Fruit fly (Drosophila melanogaster) whole organism, embryonic: ENCODE data around the gene cu.

Source experiments
- BtbVII ChIP-seq: fragments of 200-800 bp; sonication (Bioruptor generic); optimal IDR thresholded peaks from 3 replicates; lab custom pipeline; 2017; ENCODE audit warnings: missing biosample characterization, mild to moderate bottlenecking, missing genetic modification characterization
- C15 ChIP-seq: fragments of 200-800 bp; sonication (Bioruptor generic); IDR thresholded peaks from 3 replicates; pipeline ENCODE4 v1.3.6; 2022; ENCODE audit warnings: missing biosample characterization, missing genetic modification characterization
- CG10147 ChIP-seq: fragments of 200-800 bp; sonication (Bioruptor generic); optimal IDR thresholded peaks from 2 replicates; lab custom pipeline; 2019; ENCODE audit warnings: missing biosample characterization, mild to moderate bottlenecking, missing genetic modification characterization, moderate library complexity
- CG11093 ChIP-seq: fragments of 200-800 bp; sonication (Bioruptor generic); IDR thresholded peaks from 3 replicates; pipeline ENCODE4 v1.3.6; 2022; ENCODE audit warnings: missing biosample characterization, missing genetic modification characterization
- CG1233 ChIP-seq: fragments of 200-800 bp; sonication (Bioruptor generic); optimal IDR thresholded peaks from 4 replicates; lab custom pipeline; 2018; ENCODE audit warnings: missing biosample characterization, mild to moderate bottlenecking, missing genetic modification characterization
- CG12769 ChIP-seq: fragments of 200-800 bp; sonication (Bioruptor generic); optimal IDR thresholded peaks from 2 replicates; lab custom pipeline; 2019; ENCODE audit warnings: missing biosample characterization, mild to moderate bottlenecking, missing genetic modification characterization, moderate library complexity
- CG17361 ChIP-seq: fragments of 200-800 bp; sonication (Bioruptor generic); IDR thresholded peaks from 3 replicates; pipeline ENCODE4 v1.3.6; 2022; ENCODE audit warnings: missing biosample characterization, missing genetic modification characterization
- CG17912 ChIP-seq: fragments of 200-800 bp; sonication (Bioruptor generic); optimal IDR thresholded peaks from 2 replicates; lab custom pipeline; 2018; ENCODE audit warnings: missing biosample characterization, mild to moderate bottlenecking, missing genetic modification characterization
- CG30403 ChIP-seq: fragments of 200-800 bp; sonication (Bioruptor generic); optimal IDR thresholded peaks from 3 replicates; lab custom pipeline; 2016; ENCODE audit warnings: missing biosample characterization, missing genetic modification characterization
- CG31365 ChIP-seq: fragments of 200-800 bp; sonication (Bioruptor generic); optimal IDR thresholded peaks from 2 replicates; lab custom pipeline; 2018; ENCODE audit warnings: missing biosample characterization, mild to moderate bottlenecking, missing genetic modification characterization
- CG32532 ChIP-seq: fragments of 200-800 bp; sonication (Bioruptor generic); IDR thresholded peaks from 2 replicates; pipeline ENCODE4 v1.3.6; 2022; ENCODE audit warnings: missing biosample characterization, missing genetic modification characterization
- CG33213 ChIP-seq: fragments of 200-800 bp; sonication (Bioruptor generic); optimal IDR thresholded peaks from 3 replicates; lab custom pipeline; 2016; ENCODE audit warnings: missing biosample characterization, missing genetic modification characterization
- CG4820 ChIP-seq: fragments of 200-800 bp; sonication (Bioruptor generic); optimal IDR thresholded peaks from 3 replicates; lab custom pipeline; 2016; ENCODE audit warnings: missing biosample characterization, missing genetic modification characterization
- CG5180 ChIP-seq: fragments of 200-800 bp; sonication (Bioruptor generic); optimal IDR thresholded peaks from 3 replicates; lab custom pipeline; 2017; ENCODE audit warnings: missing biosample characterization, missing genetic modification characterization, mild to moderate bottlenecking, moderate library complexity, missing genetic modification reagents
- CG7839 ChIP-seq: fragments of 200-800 bp; sonication (Bioruptor generic); optimal IDR thresholded peaks from 3 replicates; lab custom pipeline; 2018; ENCODE audit warnings: missing biosample characterization, mild to moderate bottlenecking, missing genetic modification characterization, moderate library complexity
- CG9215 ChIP-seq: fragments of 200-800 bp; sonication (Bioruptor generic); IDR thresholded peaks from 2 replicates; pipeline ENCODE4 v1.3.6; 2022; ENCODE audit warnings: missing biosample characterization, missing genetic modification characterization
- CG9727 ChIP-seq: fragments of 200-800 bp; sonication (Bioruptor generic); optimal IDR thresholded peaks from 3 replicates; lab custom pipeline; 2017; ENCODE audit warnings: missing biosample characterization, mild to moderate bottlenecking, missing genetic modification characterization
- CTCF ChIP-seq: fragments of 200-800 bp; sonication (Bioruptor generic); optimal IDR thresholded peaks from 2 replicates; lab custom pipeline; 2017; ENCODE audit warnings: missing biosample characterization, mild to moderate bottlenecking, missing genetic modification characterization, moderate library complexity
- D ChIP-seq, 2 experiments: fragments of 200-800 bp in 1 of 2; fragments of >200 bp in 1 of 2; sonication (Bioruptor generic) in 1 of 2; optimal IDR thresholded peaks; 2 replicates in 1 of 2; 3 replicates in 1 of 2; lab custom pipeline; 2017; ENCODE audit warnings: mild to moderate bottlenecking in 1 of 2, missing biosample characterization in 1 of 2, missing genetic modification characterization in 1 of 2, missing genetic modification reagents in 1 of 2
- Dad ChIP-seq: fragments of 200-800 bp; sonication (Bioruptor generic); optimal IDR thresholded peaks from 3 replicates; lab custom pipeline; 2016; ENCODE audit warnings: missing biosample characterization, missing genetic modification characterization
- Dek ChIP-seq: fragments of 200-800 bp; sonication (Bioruptor generic); optimal IDR thresholded peaks from 3 replicates; lab custom pipeline; 2019; ENCODE audit warnings: missing biosample characterization, mild to moderate bottlenecking, missing genetic modification characterization, moderate library complexity
- Dll ChIP-seq: fragments of 200-800 bp; sonication (Bioruptor generic); IDR thresholded peaks from 4 replicates; pipeline ENCODE4 v1.3.6; 2022; ENCODE audit warnings: missing biosample characterization, missing genetic modification characterization; ENCODE audit not compliant: partially characterized antibody
- Hmr ChIP-seq: fragments of 200-800 bp; sonication (Bioruptor generic); optimal IDR thresholded peaks from 3 replicates; lab custom pipeline; 2017; ENCODE audit warnings: mild to moderate bottlenecking, missing biosample characterization, missing genetic modification reagents, missing genetic modification characterization
- Optix ChIP-seq: fragments of 200-800 bp; sonication (Bioruptor generic); IDR thresholded peaks from 3 replicates; pipeline ENCODE4 v1.3.6; 2022; ENCODE audit warnings: missing biosample characterization, missing genetic modification characterization
- Sox100B ChIP-seq: fragments of 200-800 bp; sonication (Bioruptor generic); optimal IDR thresholded peaks from 3 replicates; lab custom pipeline; 2018; ENCODE audit warnings: missing biosample characterization, mild to moderate bottlenecking, missing genetic modification characterization
- Tbp ChIP-seq: fragments of >200 bp; optimal IDR thresholded peaks from 2 replicates; lab custom pipeline; 2018; ENCODE audit warnings: missing biosample characterization, missing genetic modification characterization
- Trl ChIP-seq, 3 experiments: fragments of >200 bp in 2 of 3; fragments of 200-800 bp in 1 of 3; sonication (Bioruptor generic) in 1 of 3; optimal IDR thresholded peaks; 2 replicates in 1 of 3; 3 replicates in 2 of 3; lab custom pipeline; 2016 to 2017; ENCODE audit warnings: missing biosample characterization in 1 of 3, missing genetic modification characterization in 1 of 3
- Xrp1 ChIP-seq: fragments of 200-800 bp; sonication (Bioruptor generic); IDR thresholded peaks from 2 replicates; pipeline ENCODE4 v1.3.6; 2022; ENCODE audit warnings: missing biosample characterization, missing genetic modification characterization
- bcd ChIP-seq: fragments of 200-800 bp; sonication (Bioruptor generic); optimal IDR thresholded peaks from 2 replicates; lab custom pipeline; 2017; ENCODE audit warnings: missing biosample characterization, mild to moderate bottlenecking, missing genetic modification characterization
- btn ChIP-seq: fragments of 200-800 bp; sonication (Bioruptor generic); optimal IDR thresholded peaks from 2 replicates; lab custom pipeline; 2016; ENCODE audit warnings: missing biosample characterization, missing genetic modification characterization
- caup ChIP-seq: fragments of 200-800 bp; sonication (Bioruptor generic); optimal IDR thresholded peaks from 3 replicates; lab custom pipeline; 2017; ENCODE audit warnings: missing biosample characterization, mild to moderate bottlenecking, missing genetic modification characterization, moderate library complexity; ENCODE audit not compliant: severe bottlenecking
- dimm ChIP-seq: fragments of 200-800 bp; sonication (Bioruptor generic); IDR thresholded peaks from 2 replicates; pipeline ENCODE4 v1.3.6; 2022; ENCODE audit warnings: missing biosample characterization, missing genetic modification characterization
- dmrt11E ChIP-seq: fragments of 200-800 bp; sonication (Bioruptor generic); optimal IDR thresholded peaks from 3 replicates; lab custom pipeline; 2018; ENCODE audit warnings: missing biosample characterization, mild to moderate bottlenecking, missing genetic modification characterization, moderate library complexity
- dysf ChIP-seq: fragments of 200-800 bp; sonication (Bioruptor generic); IDR thresholded peaks from 3 replicates; pipeline ENCODE4 v1.3.6; 2022; ENCODE audit warnings: missing biosample characterization, missing genetic modification characterization
- fd64A ChIP-seq: fragments of 200-800 bp; sonication (Bioruptor generic); optimal IDR thresholded peaks from 3 replicates; lab custom pipeline; 2018; ENCODE audit warnings: missing biosample characterization, mild to moderate bottlenecking, missing genetic modification characterization
- gem ChIP-seq: fragments of 200-800 bp; sonication (Bioruptor generic); optimal IDR thresholded peaks from 2 replicates; lab custom pipeline; 2019; ENCODE audit warnings: missing biosample characterization, mild to moderate bottlenecking, missing genetic modification characterization, moderate library complexity
- grau ChIP-seq: fragments of 200-800 bp; optimal IDR thresholded peaks from 3 replicates; lab custom pipeline; 2019; ENCODE audit warnings: missing biosample characterization, mild to moderate bottlenecking, missing genetic modification characterization, moderate library complexity
- gro ChIP-seq: fragments of 200-800 bp; sonication (Bioruptor generic); optimal IDR thresholded peaks from 2 replicates; lab custom pipeline; 2016; ENCODE audit warnings: missing biosample characterization, missing genetic modification characterization
- kay ChIP-seq: fragments of 200-800 bp; sonication (Bioruptor generic); optimal IDR thresholded peaks from 2 replicates; lab custom pipeline; 2016; ENCODE audit warnings: missing biosample characterization, missing genetic modification characterization
- lola ChIP-seq, 3 experiments: fragments of >200 bp in 2 of 3; fragments of 200-800 bp in 1 of 3; sonication (Bioruptor generic) in 1 of 3; optimal IDR thresholded peaks; 2 replicates each; lab custom pipeline; 2017 to 2019; ENCODE audit warnings: missing biosample characterization in 3 of 3, missing genetic modification characterization in 3 of 3, mild to moderate bottlenecking in 1 of 3, moderate library complexity in 1 of 3
- mirr ChIP-seq: fragments of 200-800 bp; sonication (Bioruptor generic); optimal IDR thresholded peaks from 3 replicates; lab custom pipeline; 2018; ENCODE audit warnings: missing biosample characterization, mild to moderate bottlenecking, missing genetic modification characterization
- pfk ChIP-seq: fragments of 200-800 bp; sonication (Bioruptor generic); optimal IDR thresholded peaks from 2 replicates; lab custom pipeline; 2018; ENCODE audit warnings: missing biosample characterization, mild to moderate bottlenecking, missing genetic modification characterization, moderate library complexity
- prd ChIP-seq, 3 experiments: fragments of >200 bp in 2 of 3; fragments of 200-800 bp in 1 of 3; sonication (Bioruptor generic) in 1 of 3; optimal IDR thresholded peaks in 2 of 3; IDR thresholded peaks in 1 of 3; 2 replicates in 2 of 3; 3 replicates in 1 of 3; pipeline versions ENCODE4 v1.3.6 to Lab custom; 2017 to 2022; ENCODE audit warnings: missing biosample characterization in 1 of 3, missing genetic modification characterization in 1 of 3
- slbo ChIP-seq: fragments of 200-800 bp; sonication (Bioruptor generic); IDR thresholded peaks from 2 replicates; pipeline ENCODE4 v1.3.6; 2022; ENCODE audit warnings: missing biosample characterization, missing genetic modification characterization
- sob ChIP-seq: fragments of 200-800 bp; sonication (Bioruptor generic); IDR thresholded peaks from 2 replicates; pipeline ENCODE4 v1.3.6; 2022; ENCODE audit warnings: missing biosample characterization, missing genetic modification characterization
- tgo ChIP-seq: fragments of 200-800 bp; sonication (Bioruptor generic); IDR thresholded peaks from 3 replicates; pipeline ENCODE4 v1.3.6; 2022; ENCODE audit warnings: missing biosample characterization, missing genetic modification characterization
- trem ChIP-seq: fragments of 200-800 bp; optimal IDR thresholded peaks from 3 replicates; lab custom pipeline; 2019; ENCODE audit warnings: missing biosample characterization, mild to moderate bottlenecking, missing genetic modification characterization, moderate library complexity

Gene cu

DNA sequence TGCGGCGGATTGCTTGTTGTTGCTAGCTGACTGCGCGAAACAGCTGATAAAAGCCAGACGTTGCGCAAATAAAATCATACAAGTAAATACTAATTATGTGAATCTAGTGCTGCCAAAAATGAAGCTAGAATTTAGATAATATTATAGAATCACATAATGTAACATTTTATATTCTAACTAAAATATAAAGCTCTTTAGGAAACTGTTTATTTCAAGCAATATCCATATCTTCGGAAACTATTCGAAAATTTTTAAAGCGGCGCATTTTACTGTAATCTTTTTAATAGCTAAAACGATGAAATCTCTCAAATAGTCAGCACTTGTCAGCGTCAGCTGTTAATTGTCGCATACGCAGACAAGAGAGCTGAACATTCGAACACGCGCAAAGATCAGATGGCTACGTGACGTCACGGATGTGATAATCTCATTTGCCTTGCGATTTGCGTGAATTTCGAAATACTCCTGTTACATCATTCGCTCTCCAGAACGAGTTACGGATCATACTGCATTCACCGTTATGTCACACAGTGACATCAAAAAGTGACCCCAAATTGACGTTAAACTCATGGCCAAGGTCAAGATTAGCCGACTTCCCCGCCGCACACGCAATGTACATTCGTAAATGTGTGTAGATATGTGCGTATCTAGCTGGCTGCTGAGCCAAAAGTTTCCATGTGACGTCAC, 45.8 kb downstream of the cu start (continued):
- peak; percentile 20 for TF ChIP-seq CG4820 (GFP tag; lab: Kevin White, UChicago)
- TF ChIP-seq pfk, result no peak
- TF ChIP-seq CG1233 (GFP tag; lab: Kevin White, UChicago), result peak; percentile 49
- TF ChIP-seq BtbVII, result peak; percentile 84
- TF ChIP-seq caup (GFP tag; lab: Kevin White, UChicago), result peak; percentile 22
- TF ChIP-seq D (optimal IDR thresholded peaks at IDR 0.05; lab: Kevin White, UChicago), result no peak
- no peak for TF ChIP-seq D (GFP tag; optimal IDR thresholded peaks at IDR 0.05; lab: Kevin White, UChicago)
- 0 out of 3 replicates have a peak, but pooled peaks have one; percentile 27 for TF ChIP-seq tgo (GFP tag; lab: Robert Waterston, UW)
- TF ChIP-seq btn (GFP tag; lab: Kevin White, UChicago), result no peak
- TF ChIP-seq kay (GFP tag; lab: Kevin White, UChicago), result peak; percentile 18
- TF ChIP-seq Dad (GFP tag; lab: Kevin White, UChicago), result no peak
- TF ChIP-seq sob (GFP tag; lab: Robert Waterston, UW), result peak; percentile 55; the same call in 1 of the 2 replicates
- no peak for TF ChIP-seq gem
- TF ChIP-seq lola (GFP tag; optimal IDR thresholded peaks at IDR 0.05; lab: Kevin White, UChicago), result no peak
- peak; percentile 22 for TF ChIP-seq grau
- no peak for TF ChIP-seq dmrt11E (tag; lab: Kevin White, UChicago)
- TF ChIP-seq C15 (GFP tag; lab: Robert Waterston, UW), result no peak
- no peak for TF ChIP-seq fd64A (GFP tag; lab: Kevin White, UChicago)
- TF ChIP-seq CG17361, result peak; percentile 55; the same call in 2 of the 3 replicates
- 0 out of 2 replicates have a peak, but pooled peaks have one; percentile 5 for TF ChIP-seq slbo (GFP tag; lab: Robert Waterston, UW)
- peak; percentile 61 for TF ChIP-seq CG7839 (tag; lab: Kevin White, UChicago)
- no peak for TF ChIP-seq prd (optimal IDR thresholded peaks at IDR 0.05; lab: Kevin White, UChicago)
- peak; percentile 48; the same call in 1 of the 3 replicates for TF ChIP-seq prd (GFP tag; IDR thresholded peaks at IDR 0.05; lab: Robert Waterston, UW)
- TF ChIP-seq dimm (GFP tag; lab: Robert Waterston, UW), result no peak
- TF ChIP-seq CG17912 (GFP tag; lab: Kevin White, UChicago), result no peak
- TF ChIP-seq CG9727 (GFP tag; lab: Kevin White, UChicago), result peak; percentile 59
- no peak for TF ChIP-seq CG9215 (GFP tag; lab: Robert Waterston, UW)
- peak; percentile 50 for TF ChIP-seq trem
- peak; percentile 36 for TF ChIP-seq Dek (tag; lab: Kevin White, UChicago)
- TF ChIP-seq Trl (optimal IDR thresholded peaks at IDR 0.05; lab: Kevin White, UChicago), result no peak
- TF ChIP-seq Trl (GFP tag; optimal IDR thresholded peaks at IDR 0.05; lab: Kevin White, UChicago), result peak; percentile 34
- TF ChIP-seq CG11093 (GFP tag; lab: Robert Waterston, UW), result no peak
- TF ChIP-seq CG5180 (GFP tag; lab: Kevin White, UChicago), result peak; percentile 29
- TF ChIP-seq bcd, result peak; percentile 20
- TF ChIP-seq Dll (GFP tag; lab: Robert Waterston, UW), result peak; percentile 16; the same call in 1 of the 4 replicates
- peak; percentile 41 for TF ChIP-seq CG30403 (GFP tag; lab: Kevin White, UChicago)
- no peak for TF ChIP-seq CG33213 (GFP tag; lab: Kevin White, UChicago)
- TF ChIP-seq CG31365 (tag; lab: Kevin White, UChicago), result no peak
- TF ChIP-seq Xrp1 (GFP tag; lab: Robert Waterston, UW), result peak; percentile 64; the same call in 1 of the 2 replicates
- no peak for TF ChIP-seq CTCF (GFP tag; lab: Kevin White, UChicago)
- TF ChIP-seq gro (GFP tag; lab: Kevin White, UChicago), result no peak
- no peak for TF ChIP-seq Optix (GFP tag; lab: Robert Waterston, UW)
- peak; percentile 72 for TF ChIP-seq CG12769 (tag; lab: Kevin White, UChicago)
- TF ChIP-seq dysf (GFP tag; lab: Robert Waterston, UW), result peak; percentile 57; the same call in 2 of the 3 replicates
- TF ChIP-seq CG32532, result peak; percentile 44; the same call in 1 of the 2 replicates
- no peak for TF ChIP-seq Tbp
- TF ChIP-seq mirr (GFP tag; lab: Kevin White, UChicago), result peak; percentile 47
- peak; percentile 45 for TF ChIP-seq CG10147 (GFP tag; lab: Kevin White, UChicago)
- peak; percentile 15 for TF ChIP-seq Hmr (GFP tag; lab: Kevin White, UChicago)
- TF ChIP-seq Sox100B (GFP tag; lab: Kevin White, UChicago), result no peak
